Worm (Caenorhabditis elegans) whole organism, midembryonic: ENCODE data around the gene btb-20.

Experiments
- T22C8.4 ChIP-seq: fragments of 200-800 bp; sonication (Bioruptor generic); IDR thresholded peaks from 2 replicates; pipeline ENCODE4 v1.3.6; 2022; ENCODE audit warnings: missing genetic modification characterization, missing compliant biosample characterization
- cog-1 ChIP-seq: sonication (generic microtip); optimal IDR thresholded peaks from 2 replicates; lab custom pipeline; 2016; ENCODE audit warnings: missing genetic modification characterization, missing compliant biosample characterization
- flt-1 ChIP-seq: fragments of 200-800 bp; sonication (Bioruptor generic); IDR thresholded peaks from 2 replicates; pipeline ENCODE4 v1.3.6; 2022; ENCODE audit warnings: missing genetic modification characterization, missing compliant biosample characterization
- klf-2 ChIP-seq: fragments of 200-800 bp; sonication (Bioruptor generic); conservative IDR thresholded peaks from 2 replicates; pipeline ENCODE4 v1.3.6; 2022; ENCODE audit warnings: missing genetic modification reagents, missing genetic modification characterization, missing compliant biosample characterization
- med-1 ChIP-seq: sonication (generic microtip); optimal IDR thresholded peaks from 2 replicates; lab custom pipeline; 2017; ENCODE audit warnings: missing genetic modification characterization, mild to moderate bottlenecking, missing compliant biosample characterization, antibody characterized with exemption, missing genetic modification reagents; ENCODE audit not compliant: insufficient read depth
- ref-1 ChIP-seq: fragments of 200-800 bp; sonication (Bioruptor generic); conservative IDR thresholded peaks from 2 replicates; pipeline ENCODE4 v1.3.6; 2022; ENCODE audit warnings: missing genetic modification reagents, missing genetic modification characterization, missing compliant biosample characterization
- tab-1 ChIP-seq: fragments of 200-800 bp; sonication (Bioruptor generic); IDR thresholded peaks from 2 replicates; pipeline ENCODE4 v1.3.6; 2022; ENCODE audit warnings: missing genetic modification characterization, missing compliant biosample characterization
- ztf-23 ChIP-seq: fragments of 200-800 bp; sonication (Bioruptor generic); IDR thresholded peaks from 2 replicates; pipeline ENCODE4 v1.3.6; 2022; ENCODE audit warnings: missing genetic modification reagents, missing genetic modification characterization, missing compliant biosample characterization
- ztf-29 ChIP-seq: fragments of 200-800 bp; sonication (Bioruptor generic); IDR thresholded peaks from 2 replicates; pipeline ENCODE4 v1.3.6; 2022; ENCODE audit warnings: missing genetic modification reagents, missing genetic modification characterization, missing compliant biosample characterization

btb-20 gene

DNA sequence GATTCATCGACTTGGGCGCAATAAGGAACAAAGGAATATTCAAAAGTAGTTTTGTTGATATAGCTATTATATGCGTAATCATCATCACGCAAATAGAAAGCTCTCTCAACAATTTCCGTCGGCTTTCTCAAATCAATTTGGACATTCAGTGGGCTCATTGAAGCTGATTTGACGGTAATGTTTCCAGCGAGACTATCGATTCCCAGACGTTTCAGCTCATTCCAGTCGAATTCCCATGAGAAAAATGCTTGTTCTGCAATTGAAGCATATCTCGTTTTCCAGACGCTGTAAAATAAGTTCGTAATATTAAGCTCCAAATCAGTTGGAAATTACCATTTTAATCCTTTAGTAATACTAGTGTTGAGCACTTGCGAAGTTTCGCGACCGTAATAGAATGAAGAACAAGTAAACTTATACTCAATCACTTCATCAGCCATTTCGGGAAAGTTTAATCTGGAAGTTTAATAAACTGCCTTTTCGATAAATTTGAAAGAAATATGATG, at the start of gene btb-20:
Gene btb-20, minus strand, starts transcription at position 453 of the 503 bp plus-strand sequence.
- TF ChIP-seq tab-1 (GFP tag; lab: Robert Waterston, UW) = no peak

DNA sequence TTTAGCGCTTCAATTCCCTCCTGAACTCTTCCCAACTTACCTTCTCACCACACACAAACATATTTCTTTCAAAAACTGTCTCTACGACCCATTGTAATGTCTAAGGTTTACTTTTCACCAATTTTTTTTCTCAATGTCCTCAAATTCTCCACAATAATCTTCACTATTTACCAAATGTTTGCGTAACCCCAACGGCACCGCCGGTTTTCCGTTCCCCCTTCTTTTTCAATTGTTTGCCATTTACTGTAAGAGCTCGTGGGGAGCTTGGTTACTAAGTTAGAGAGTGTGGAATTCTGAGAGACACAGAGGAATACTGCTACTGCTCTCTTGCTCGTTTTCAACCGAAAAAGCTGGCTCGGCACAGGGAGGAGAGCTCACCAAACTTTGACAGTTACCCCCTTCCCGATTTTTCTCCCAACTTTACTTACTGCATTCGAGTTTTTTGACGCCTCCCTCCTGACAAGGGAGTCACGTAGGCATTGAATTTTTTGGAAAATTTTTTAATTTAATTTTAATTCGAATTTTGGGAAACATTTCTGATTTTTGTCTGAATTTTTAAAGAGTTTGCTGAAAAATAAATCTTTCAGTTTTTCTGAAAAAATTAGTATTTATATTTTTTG, 47.3 kb upstream of the btb-20 start:
- TF ChIP-seq tab-1 (GFP tag; lab: Robert Waterston, UW) (no peak), med-1 (GFP tag; lab: Kevin White, UChicago) (no peak), ref-1 (GFP tag; lab: Robert Waterston, UW) (no peak), flt-1 (no peak), klf-2 (GFP tag; lab: Robert Waterston, UW) (no peak), T22C8.4 (GFP tag; lab: Robert Waterston, UW) (no peak), ztf-29 (GFP tag; lab: Robert Waterston, UW) (no peak), cog-1 (no peak), ztf-23 (no peak)

DNA sequence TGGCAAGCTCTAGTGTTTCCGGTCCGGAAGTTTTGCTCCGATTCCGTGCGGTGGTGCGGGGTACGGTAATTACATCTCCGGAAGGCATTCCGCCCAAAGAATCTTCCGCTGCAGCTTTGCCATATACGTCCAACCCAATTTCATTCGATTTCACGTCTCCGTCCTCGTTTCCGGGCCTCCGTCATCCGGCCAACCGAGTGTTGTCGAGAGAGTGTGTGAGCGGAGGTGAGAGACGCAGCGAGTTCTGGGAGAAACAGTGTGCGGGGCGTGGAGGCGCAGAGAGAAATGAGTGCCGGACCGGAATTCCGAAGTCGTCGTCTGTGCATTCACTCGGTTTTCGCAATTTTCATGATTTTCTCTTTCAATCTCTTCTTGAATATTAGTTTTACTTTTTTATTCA, 46.0 kb upstream of the btb-20 start:
- TF ChIP-seq ref-1 (GFP tag; lab: Robert Waterston, UW) (no peak), tab-1 (GFP tag; lab: Robert Waterston, UW) (no peak), cog-1 (no peak), ztf-29 (GFP tag; lab: Robert Waterston, UW) (no peak), ztf-23 (no peak), T22C8.4 (GFP tag; lab: Robert Waterston, UW) (no peak), med-1 (GFP tag; lab: Kevin White, UChicago) (no peak), klf-2 (GFP tag; lab: Robert Waterston, UW) (no peak), flt-1 (no peak)

DNA sequence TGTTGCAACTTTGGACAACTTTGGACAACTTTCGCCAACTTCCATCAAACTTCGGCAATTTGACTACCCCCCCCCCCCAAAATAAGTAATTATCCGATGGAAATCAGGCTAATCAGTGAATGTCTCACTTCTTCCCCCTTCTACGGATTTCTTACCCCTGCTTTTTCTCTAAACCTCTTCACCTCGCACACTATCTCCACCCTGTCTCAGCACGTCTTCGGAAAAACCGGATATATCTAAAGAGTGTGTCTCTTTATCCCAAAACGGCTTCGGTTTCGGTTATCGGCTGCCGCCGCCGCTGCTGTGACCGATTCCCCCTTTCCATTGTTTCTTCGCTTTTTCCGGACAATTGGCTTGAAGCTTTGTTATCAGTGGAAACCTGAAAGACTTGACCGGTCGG, 44.5 kb upstream of the btb-20 start:
- TF ChIP-seq klf-2 (GFP tag; lab: Robert Waterston, UW) = no peak
- no peak for TF ChIP-seq tab-1 (GFP tag; lab: Robert Waterston, UW)
- TF ChIP-seq flt-1 = no peak
- no peak for TF ChIP-seq ztf-29 (GFP tag; lab: Robert Waterston, UW)
- 0 out of 2 replicates have a peak, but pooled peaks have one; percentile 41 for TF ChIP-seq ztf-23
- no peak for TF ChIP-seq cog-1

DNA sequence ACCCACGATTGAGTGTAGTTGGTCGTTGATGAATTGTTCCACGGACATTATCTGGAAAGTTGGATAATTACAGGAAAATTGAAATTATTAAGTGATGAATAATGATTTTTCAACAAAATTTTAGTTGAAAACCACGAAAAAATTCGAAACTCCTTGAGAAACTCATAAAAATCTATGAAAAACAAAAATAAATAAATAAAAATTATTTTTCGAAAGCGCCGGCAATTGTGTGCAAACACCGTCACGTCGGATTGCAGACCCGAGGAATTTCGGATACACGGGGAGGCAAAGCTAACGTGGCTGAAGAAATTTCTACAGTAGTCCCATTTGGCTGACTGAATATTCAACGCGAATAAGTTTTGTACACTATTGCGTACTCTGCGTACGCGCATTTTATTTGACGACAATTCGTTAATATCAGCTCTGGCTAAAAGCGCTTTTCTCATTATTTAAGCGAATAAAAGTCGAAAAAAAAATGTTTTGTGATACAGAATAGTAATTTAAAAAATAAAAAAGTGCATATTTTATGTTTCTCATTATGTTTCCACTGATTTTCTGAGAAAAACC, 38.3 kb upstream of the btb-20 start, which contains the start of gene mog-4:
Gene mog-4, minus strand, starts transcription at position 51 of the 567 bp plus-strand sequence.
- TF ChIP-seq ztf-23 (peak; percentile 92), klf-2 (GFP tag; lab: Robert Waterston, UW) (peak; percentile 79), cog-1 (peak; percentile 61), flt-1 (peak; percentile 91), ztf-29 (GFP tag; lab: Robert Waterston, UW) (peak; percentile 74)

DNA sequence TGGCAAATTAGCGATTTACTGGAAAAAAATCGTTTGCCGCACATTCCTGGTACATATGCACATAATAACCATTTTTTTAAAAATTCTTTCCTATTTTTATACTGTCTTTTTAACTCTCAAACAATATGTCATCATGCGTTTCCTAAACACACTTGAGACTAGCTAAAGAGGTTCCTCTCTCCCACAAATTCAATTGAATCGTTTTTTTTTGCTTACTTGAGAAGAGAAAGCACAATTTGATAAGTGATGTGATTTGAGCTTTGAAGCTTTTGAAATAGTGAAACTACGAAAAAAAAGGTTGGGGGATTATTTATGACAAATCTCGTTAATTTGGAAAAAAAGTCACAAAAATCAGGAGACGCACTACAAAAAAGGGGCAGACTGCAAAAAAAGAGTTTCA, 31.7 kb upstream of the btb-20 start:
- TF ChIP-seq cog-1 (no peak), ztf-29 (GFP tag; lab: Robert Waterston, UW) (no peak), tab-1 (GFP tag; lab: Robert Waterston, UW) (no peak), ztf-23 (no peak)

DNA sequence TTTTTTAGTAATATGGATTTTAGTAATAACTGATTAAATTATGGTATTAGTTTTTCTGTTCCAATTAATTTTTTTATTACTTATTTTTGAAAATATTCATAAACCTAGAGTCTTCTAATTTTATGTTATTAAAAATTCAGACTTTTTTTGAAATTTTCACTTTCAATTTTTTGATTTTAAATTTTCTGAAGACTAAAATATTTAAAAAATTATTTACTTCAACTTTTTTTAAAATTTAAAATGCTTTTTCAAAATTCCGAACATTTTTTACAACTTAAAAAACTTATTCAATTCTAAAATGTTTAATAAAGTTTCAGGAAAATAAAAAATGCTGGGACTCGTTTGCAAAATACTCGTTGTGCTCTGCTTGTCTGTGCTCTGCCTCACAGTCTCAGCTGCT, 27.3 kb upstream of the btb-20 start, which contains the start of gene nlp-41:
Gene nlp-41, plus strand, starts transcription at position 301 of the 400 bp plus-strand sequence.
- TF ChIP-seq ztf-23 (no peak), cog-1 (no peak), T22C8.4 (GFP tag; lab: Robert Waterston, UW) (no peak), ref-1 (GFP tag; lab: Robert Waterston, UW) (no peak), klf-2 (GFP tag; lab: Robert Waterston, UW) (no peak), flt-1 (no peak)

DNA sequence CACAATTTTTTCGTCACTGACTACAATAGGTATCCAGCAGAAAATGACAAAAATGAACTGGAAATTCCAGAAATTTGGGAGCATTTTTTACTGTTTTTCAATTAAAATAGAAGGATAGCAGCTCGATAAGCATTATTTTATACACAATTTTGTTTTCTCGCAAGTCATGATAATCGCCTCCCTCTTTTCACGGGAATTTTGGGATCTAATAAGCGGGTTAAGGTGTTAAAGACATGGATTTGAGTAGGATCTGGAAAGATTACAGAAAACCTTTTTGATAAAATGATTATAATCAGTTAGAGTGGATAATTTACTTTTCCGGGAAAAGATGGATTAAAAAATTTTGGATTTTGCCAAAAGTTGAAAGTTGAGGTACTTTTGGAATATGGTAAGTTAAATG, 25.4 kb upstream of the btb-20 start, which contains the start of gene gcy-29:
Gene gcy-29, minus strand, starts transcription at position 101 of the 400 bp plus-strand sequence.
- TF ChIP-seq ref-1 (GFP tag; lab: Robert Waterston, UW) = no peak
- no peak for TF ChIP-seq tab-1 (GFP tag; lab: Robert Waterston, UW)
- no peak for TF ChIP-seq med-1 (GFP tag; lab: Kevin White, UChicago)

DNA sequence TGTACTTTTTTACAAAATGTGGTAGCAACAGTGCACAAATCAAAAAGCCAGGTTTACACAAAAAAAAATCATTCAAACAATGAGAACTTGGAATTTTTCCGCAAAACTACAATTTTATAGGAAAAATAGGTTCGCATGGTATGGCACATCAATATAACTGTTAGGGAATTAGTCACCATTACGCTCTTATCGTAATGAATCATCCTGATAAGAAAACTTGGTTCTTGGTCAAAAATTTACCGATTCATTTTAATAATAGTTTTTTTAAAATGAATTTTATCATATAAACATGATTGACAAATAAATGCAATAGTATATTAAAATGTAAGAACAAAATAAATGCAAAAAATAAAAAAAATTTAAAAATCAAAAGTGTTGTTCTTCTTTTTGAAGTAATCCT, 17.2 kb upstream of the btb-20 start:
- TF ChIP-seq cog-1 = no peak
- no peak for TF ChIP-seq klf-2 (GFP tag; lab: Robert Waterston, UW)
- TF ChIP-seq ztf-23 = no peak
- TF ChIP-seq med-1 (GFP tag; lab: Kevin White, UChicago) = no peak
- no peak for TF ChIP-seq ref-1 (GFP tag; lab: Robert Waterston, UW)
- TF ChIP-seq T22C8.4 (GFP tag; lab: Robert Waterston, UW) = no peak
- no peak for TF ChIP-seq flt-1
- no peak for TF ChIP-seq tab-1 (GFP tag; lab: Robert Waterston, UW)
- no peak for TF ChIP-seq ztf-29 (GFP tag; lab: Robert Waterston, UW)

DNA sequence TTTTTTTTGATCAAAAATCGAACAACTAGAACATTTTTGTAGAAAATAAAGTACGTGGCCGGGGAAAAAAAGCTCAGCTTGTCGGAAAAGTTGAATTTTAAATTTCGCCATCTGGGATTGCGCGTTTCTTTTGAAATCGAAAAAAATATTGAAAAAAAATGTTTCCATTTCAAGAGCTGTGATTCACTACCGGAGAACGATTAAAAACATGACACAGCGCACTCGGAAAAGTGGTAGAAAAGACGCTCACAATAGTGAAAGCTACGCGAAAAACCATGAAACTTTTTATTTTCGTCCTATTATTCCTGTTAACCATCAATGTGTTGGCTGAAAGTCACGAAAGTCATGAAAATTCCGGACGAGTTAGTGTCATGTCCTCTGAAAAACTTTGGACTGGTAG, 14.4 kb upstream of the btb-20 start, which contains the start of the genes clec-147 and C04H5.7:
Gene clec-147, minus strand, starts transcription at position 101 of the 400 bp plus-strand sequence.
Gene C04H5.7, plus strand, starts transcription at position 219 of the 400 bp plus-strand sequence.
- no peak for TF ChIP-seq med-1 (GFP tag; lab: Kevin White, UChicago)
- TF ChIP-seq cog-1 = no peak
- TF ChIP-seq tab-1 (GFP tag; lab: Robert Waterston, UW) = no peak
- TF ChIP-seq T22C8.4 (GFP tag; lab: Robert Waterston, UW) = no peak
- no peak for TF ChIP-seq ref-1 (GFP tag; lab: Robert Waterston, UW)
- no peak for TF ChIP-seq flt-1
- TF ChIP-seq ztf-29 (GFP tag; lab: Robert Waterston, UW) = no peak
- no peak for TF ChIP-seq ztf-23
- no peak for TF ChIP-seq klf-2 (GFP tag; lab: Robert Waterston, UW)
